Fruit fly (Drosophila melanogaster) whole organism, embryonic: ENCODE results near the gene Jhbp12.

Source experiments
- Antp ChIP-seq: fragments of 200-800 bp; sonication (Bioruptor generic); optimal IDR thresholded peaks from 3 replicates; lab custom pipeline; 2016; ENCODE audit warnings: missing biosample characterization, missing genetic modification characterization
- Bteb2 ChIP-seq: fragments of 200-800 bp; sonication (Bioruptor generic); optimal IDR thresholded peaks from 2 replicates; lab custom pipeline; 2016; ENCODE audit warnings: missing biosample characterization, missing genetic modification characterization
- CG11560 ChIP-seq: fragments of 200-800 bp; sonication (Bioruptor generic); IDR thresholded peaks from 3 replicates; pipeline ENCODE4 v1.3.6; 2022; ENCODE audit warnings: missing biosample characterization, missing genetic modification characterization
- CG12104 ChIP-seq: fragments of 200-800 bp; sonication (Bioruptor generic); optimal IDR thresholded peaks from 3 replicates; lab custom pipeline; 2016; ENCODE audit warnings: missing biosample characterization, missing genetic modification characterization
- CG12769 ChIP-seq: fragments of 200-800 bp; sonication (Bioruptor generic); optimal IDR thresholded peaks from 2 replicates; lab custom pipeline; 2019; ENCODE audit warnings: missing biosample characterization, mild to moderate bottlenecking, missing genetic modification characterization, moderate library complexity
- CG13775 ChIP-seq: fragments of 200-800 bp; sonication (Bioruptor generic); optimal IDR thresholded peaks from 3 replicates; lab custom pipeline; 2017; ENCODE audit warnings: missing biosample characterization, mild to moderate bottlenecking, missing genetic modification characterization
- CG15073 ChIP-seq: fragments of 200-800 bp; sonication (Bioruptor generic); optimal IDR thresholded peaks from 2 replicates; lab custom pipeline; 2016; ENCODE audit warnings: missing biosample characterization, missing genetic modification characterization
- CG15514 ChIP-seq: fragments of 200-800 bp; sonication (Bioruptor generic); optimal IDR thresholded peaks from 3 replicates; lab custom pipeline; 2017; ENCODE audit warnings: missing biosample characterization, missing genetic modification characterization, mild to moderate bottlenecking, moderate library complexity, missing genetic modification reagents
- CG18764 ChIP-seq: fragments of 200-800 bp; sonication (Bioruptor generic); optimal IDR thresholded peaks from 3 replicates; lab custom pipeline; 2016; ENCODE audit warnings: missing biosample characterization, missing genetic modification characterization
- CG30020 ChIP-seq: fragments of 200-800 bp; optimal IDR thresholded peaks from 2 replicates; lab custom pipeline; 2019; ENCODE audit warnings: missing biosample characterization, mild to moderate bottlenecking, missing genetic modification characterization, moderate library complexity
- CG3163 ChIP-seq: fragments of 200-800 bp; sonication (Bioruptor generic); optimal IDR thresholded peaks from 3 replicates; lab custom pipeline; 2016; ENCODE audit warnings: missing biosample characterization, missing genetic modification characterization
- CG3995 ChIP-seq: fragments of 200-800 bp; sonication (Bioruptor generic); optimal IDR thresholded peaks from 3 replicates; lab custom pipeline; 2016; ENCODE audit warnings: missing biosample characterization, missing genetic modification characterization
- CG4282 ChIP-seq: fragments of 200-800 bp; sonication (Bioruptor generic); optimal IDR thresholded peaks from 2 replicates; lab custom pipeline; 2016; ENCODE audit warnings: missing biosample characterization, missing genetic modification characterization
- CG4360 ChIP-seq: fragments of 200-800 bp; sonication (Bioruptor generic); IDR thresholded peaks from 2 replicates; pipeline ENCODE4 v1.3.6; 2022; ENCODE audit warnings: missing biosample characterization, missing genetic modification characterization
- CG4854 ChIP-seq: fragments of 200-800 bp; sonication (Bioruptor generic); optimal IDR thresholded peaks from 2 replicates; lab custom pipeline; 2016; ENCODE audit warnings: missing biosample characterization, missing genetic modification characterization, inconsistent platforms
- CG6813 ChIP-seq: fragments of 200-800 bp; sonication (Bioruptor generic); optimal IDR thresholded peaks from 2 replicates; lab custom pipeline; 2017; ENCODE audit warnings: missing biosample characterization, missing genetic modification characterization, mild to moderate bottlenecking, moderate library complexity, missing genetic modification reagents
- CG6854 ChIP-seq: fragments of 200-800 bp; sonication (Bioruptor generic); optimal IDR thresholded peaks from 3 replicates; lab custom pipeline; 2017; ENCODE audit warnings: missing biosample characterization, mild to moderate bottlenecking, missing genetic modification characterization
- CG7357 ChIP-seq: fragments of 200-800 bp; sonication (Bioruptor generic); IDR thresholded peaks from 3 replicates; pipeline ENCODE4 v1.3.6; 2022; ENCODE audit warnings: missing biosample characterization, missing genetic modification characterization
- CG8924 ChIP-seq: fragments of 200-800 bp; optimal IDR thresholded peaks from 3 replicates; lab custom pipeline; 2019; ENCODE audit warnings: missing biosample characterization, mild to moderate bottlenecking, missing genetic modification characterization, moderate library complexity
- CG9609 ChIP-seq: fragments of 200-800 bp; sonication (Bioruptor generic); optimal IDR thresholded peaks from 3 replicates; lab custom pipeline; 2016; ENCODE audit warnings: missing biosample characterization, missing genetic modification characterization
- Eip74EF ChIP-seq, 2 experiments: fragments of 200-800 bp in 1 of 2; fragments of >200 bp in 1 of 2; sonication (Bioruptor generic) in 1 of 2; optimal IDR thresholded peaks; 2 replicates each; lab custom pipeline; 2017 to 2019; ENCODE audit warnings: missing biosample characterization in 2 of 2, missing genetic modification characterization in 2 of 2, mild to moderate bottlenecking in 1 of 2, moderate library complexity in 1 of 2
- Fer2 ChIP-seq: fragments of 200-800 bp; sonication (Bioruptor generic); optimal IDR thresholded peaks from 2 replicates; lab custom pipeline; 2018; ENCODE audit warnings: missing biosample characterization, mild to moderate bottlenecking, missing genetic modification characterization, moderate library complexity
- Hand ChIP-seq: fragments of 200-800 bp; sonication (Bioruptor generic); optimal IDR thresholded peaks from 2 replicates; lab custom pipeline; 2017; ENCODE audit warnings: mild to moderate bottlenecking, missing biosample characterization, missing genetic modification reagents, missing genetic modification characterization
- Ssrp ChIP-seq: fragments of 200-800 bp; sonication (Bioruptor generic); optimal IDR thresholded peaks from 2 replicates; lab custom pipeline; 2018; ENCODE audit warnings: missing biosample characterization, mild to moderate bottlenecking, missing genetic modification characterization, moderate library complexity
- YL-1 ChIP-seq: fragments of 200-800 bp; sonication (Bioruptor generic); optimal IDR thresholded peaks from 3 replicates; lab custom pipeline; 2017; ENCODE audit warnings: missing biosample characterization, mild to moderate bottlenecking, missing genetic modification characterization
- aop ChIP-seq: fragments of 200-800 bp; sonication (Bioruptor generic); IDR thresholded peaks from 2 replicates; pipeline ENCODE4 v1.3.6; 2022; ENCODE audit warnings: missing biosample characterization, missing genetic modification characterization
- ara ChIP-seq: fragments of 200-800 bp; sonication (Bioruptor generic); IDR thresholded peaks from 2 replicates; pipeline ENCODE4 v1.3.6; 2022; ENCODE audit warnings: missing biosample characterization, missing genetic modification characterization
- cad ChIP-seq: fragments of >200 bp; optimal IDR thresholded peaks from 2 replicates; lab custom pipeline; 2017; ENCODE audit warnings: missing biosample characterization, missing genetic modification characterization
- cato ChIP-seq: fragments of 200-800 bp; sonication (Bioruptor generic); optimal IDR thresholded peaks from 2 replicates; lab custom pipeline; 2016; ENCODE audit warnings: missing biosample characterization, missing genetic modification characterization, borderline replicate concordance
- chif ChIP-seq, 2 experiments: fragments of 200-800 bp; sonication (Bioruptor generic); optimal IDR thresholded peaks; 3 replicates each; lab custom pipeline; 2016; ENCODE audit warnings: missing biosample characterization in 2 of 2, missing genetic modification characterization in 2 of 2
- esg ChIP-seq: fragments of 200-800 bp; sonication (Bioruptor generic); conservative IDR thresholded peaks from 2 replicates; pipeline ENCODE4 v1.3.6; 2022; ENCODE audit warnings: missing biosample characterization, missing genetic modification characterization
- gce ChIP-seq: fragments of 200-800 bp; sonication (Bioruptor generic); IDR thresholded peaks from 3 replicates; pipeline ENCODE4 v1.3.6; 2022; ENCODE audit warnings: missing biosample characterization, missing genetic modification characterization
- grn ChIP-seq: fragments of 200-800 bp; sonication (Bioruptor generic); optimal IDR thresholded peaks from 3 replicates; lab custom pipeline; 2017; ENCODE audit warnings: missing biosample characterization, missing genetic modification characterization
- inv ChIP-seq: fragments of 200-800 bp; sonication (Bioruptor generic); IDR thresholded peaks from 2 replicates; pipeline ENCODE4 v1.3.6; 2022; ENCODE audit warnings: missing biosample characterization, missing genetic modification characterization; ENCODE audit not compliant: partially characterized antibody
- kah ChIP-seq: fragments of 200-800 bp; sonication (Bioruptor generic); optimal IDR thresholded peaks from 2 replicates; lab custom pipeline; 2018; ENCODE audit warnings: missing biosample characterization, mild to moderate bottlenecking, missing genetic modification characterization
- kni ChIP-seq: fragments of 200-800 bp; sonication (Bioruptor generic); optimal IDR thresholded peaks from 3 replicates; lab custom pipeline; 2017; ENCODE audit warnings: mild to moderate bottlenecking, missing biosample characterization, missing genetic modification reagents, missing genetic modification characterization
- lab ChIP-seq: fragments of 200-800 bp; sonication (Bioruptor generic); optimal IDR thresholded peaks from 3 replicates; lab custom pipeline; 2017; ENCODE audit warnings: missing biosample characterization, missing genetic modification characterization, mild to moderate bottlenecking, moderate library complexity, missing genetic modification reagents
- luna ChIP-seq: fragments of 200-800 bp; sonication (Bioruptor generic); optimal IDR thresholded peaks from 2 replicates; lab custom pipeline; 2016; ENCODE audit warnings: missing biosample characterization, missing genetic modification characterization
- oc ChIP-seq: fragments of 200-800 bp; sonication (Bioruptor generic); optimal IDR thresholded peaks from 2 replicates; lab custom pipeline; 2018; ENCODE audit warnings: missing biosample characterization, mild to moderate bottlenecking, missing genetic modification characterization, moderate library complexity
- odd ChIP-seq: fragments of 200-800 bp; sonication (Bioruptor generic); optimal IDR thresholded peaks from 2 replicates; lab custom pipeline; 2017; ENCODE audit warnings: missing biosample characterization, mild to moderate bottlenecking, missing genetic modification characterization
- prd ChIP-seq, 3 experiments: fragments of >200 bp in 2 of 3; fragments of 200-800 bp in 1 of 3; sonication (Bioruptor generic) in 1 of 3; optimal IDR thresholded peaks in 2 of 3; IDR thresholded peaks in 1 of 3; 2 replicates in 2 of 3; 3 replicates in 1 of 3; pipeline versions ENCODE4 v1.3.6 to Lab custom; 2017 to 2022; ENCODE audit warnings: missing biosample characterization in 1 of 3, missing genetic modification characterization in 1 of 3
- scrt ChIP-seq: fragments of 200-800 bp; sonication (Bioruptor generic); optimal IDR thresholded peaks from 2 replicates; lab custom pipeline; 2018; ENCODE audit warnings: missing biosample characterization, mild to moderate bottlenecking, missing genetic modification characterization, moderate library complexity
- sisA ChIP-seq: fragments of 200-800 bp; sonication (Bioruptor generic); IDR thresholded peaks from 2 replicates; pipeline ENCODE4 v1.3.6; 2022; ENCODE audit warnings: missing biosample characterization, missing genetic modification characterization
- slbo ChIP-seq: fragments of 200-800 bp; sonication (Bioruptor generic); IDR thresholded peaks from 2 replicates; pipeline ENCODE4 v1.3.6; 2022; ENCODE audit warnings: missing biosample characterization, missing genetic modification characterization
- so ChIP-seq: fragments of 200-800 bp; sonication (Bioruptor generic); IDR thresholded peaks from 3 replicates; pipeline ENCODE4 v1.3.6; 2022; ENCODE audit warnings: missing biosample characterization, missing genetic modification characterization
- stc ChIP-seq: fragments of 200-800 bp; sonication (Bioruptor generic); IDR thresholded peaks from 2 replicates; pipeline ENCODE4 v1.3.6; 2022; ENCODE audit warnings: missing biosample characterization, missing genetic modification characterization
- stwl ChIP-seq: fragments of 200-800 bp; sonication (Bioruptor generic); optimal IDR thresholded peaks from 3 replicates; lab custom pipeline; 2018; ENCODE audit warnings: missing biosample characterization, mild to moderate bottlenecking, missing genetic modification characterization, moderate library complexity
- tin ChIP-seq: fragments of 200-800 bp; sonication (Bioruptor generic); optimal IDR thresholded peaks from 3 replicates; lab custom pipeline; 2016; ENCODE audit warnings: missing biosample characterization, missing genetic modification characterization
- tll ChIP-seq, 2 experiments: fragments of 200-800 bp in 1 of 2; fragments of >200 bp in 1 of 2; sonication (Bioruptor generic) in 1 of 2; optimal IDR thresholded peaks; 2 replicates each; lab custom pipeline; 2017 to 2019; ENCODE audit warnings: missing biosample characterization in 2 of 2, missing genetic modification characterization in 2 of 2, mild to moderate bottlenecking in 1 of 2, moderate library complexity in 1 of 2

Gene Jhbp12

DNA sequence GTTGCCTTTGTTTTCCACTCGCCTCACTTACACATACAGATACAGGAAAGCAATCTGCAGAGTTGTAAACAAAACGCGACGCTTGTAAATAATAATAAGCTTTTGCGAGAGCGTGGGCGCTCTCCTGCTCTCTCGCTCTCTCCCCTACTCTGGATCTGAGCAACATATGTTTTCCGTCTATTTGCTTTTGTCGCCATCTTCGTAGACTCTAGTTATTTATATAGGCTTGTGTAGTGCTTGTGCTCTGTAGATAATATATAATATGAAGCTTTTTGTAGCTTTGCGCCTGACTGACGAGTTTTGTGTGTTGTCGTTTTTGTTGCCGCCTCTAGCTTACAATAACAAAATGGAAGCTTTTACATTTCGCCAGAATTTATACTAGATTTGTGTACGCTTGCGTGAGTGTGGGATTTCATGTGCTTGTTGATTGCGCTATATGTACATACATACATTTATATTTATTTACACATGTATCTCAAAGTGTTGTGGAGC is 41.2 kb downstream of the Jhbp12 start (continued):
- TF ChIP-seq Hand (GFP tag; lab: Kevin White, UChicago) (peak; percentile 84), CG18764 (GFP tag; lab: Kevin White, UChicago) (no peak), tll (GFP tag; optimal IDR thresholded peaks at IDR 0.05; lab: Kevin White, UChicago) (no peak), chif (GFP tag; optimal IDR thresholded peaks at IDR 0.05; lab: Kevin White, UChicago) (peak in 1 of 2 experiments; percentile 14), CG12104 (GFP tag; lab: Kevin White, UChicago) (peak; percentile 47), CG11560 (no peak), scrt (GFP tag; lab: Kevin White, UChicago) (peak; percentile 90), CG4360 (GFP tag; lab: Robert Waterston, UW) (peak; percentile 52; the same call in 1 of the 2 replicates), CG3163 (peak; percentile 28), ara (GFP tag; lab: Robert Waterston, UW) (peak; percentile 63; the same call in 1 of the 2 replicates), lab (peak; percentile 89), CG4282 (no peak), CG13775 (GFP tag; lab: Kevin White, UChicago) (no peak), CG15073 (no peak), CG9609 (no peak), prd (optimal IDR thresholded peaks at IDR 0.05; lab: Kevin White, UChicago) (no peak), prd (GFP tag; IDR thresholded peaks at IDR 0.05; lab: Robert Waterston, UW) (no peak), oc (tag; lab: Kevin White, UChicago) (peak; percentile 56), Bteb2 (GFP tag; lab: Kevin White, UChicago) (no peak), kni (peak; percentile 88), CG7357 (no peak), kah (GFP tag; lab: Kevin White, UChicago) (peak; percentile 58), stc (no peak; the same call in 1 of the 2 replicates), cato (GFP tag; lab: Kevin White, UChicago) (no peak), CG12769 (tag; lab: Kevin White, UChicago) (peak; percentile 48), CG6813 (GFP tag; lab: Kevin White, UChicago) (peak; percentile 83), Eip74EF (GFP tag; optimal IDR thresholded peaks at IDR 0.05; lab: Kevin White, UChicago) (peak in 1 of 2 experiments; percentile 85), CG4854 (GFP tag; lab: Kevin White, UChicago) (peak; percentile 26), Fer2 (tag; lab: Kevin White, UChicago) (peak; percentile 8), gce (peak; percentile 57; the same call in 1 of the 3 replicates), tin (GFP tag; lab: Kevin White, UChicago) (no peak), so (GFP tag; lab: Robert Waterston, UW) (peak; percentile 89; the same call in 2 of the 3 replicates), grn (GFP tag; lab: Kevin White, UChicago) (peak; percentile 49), CG15514 (peak; percentile 79), inv (GFP tag; lab: Robert Waterston, UW) (no peak), CG6854 (GFP tag; lab: Kevin White, UChicago) (no peak), YL-1 (GFP tag; lab: Kevin White, UChicago) (peak; percentile 24), cad (GFP tag; lab: Kevin White, UChicago) (no peak), sisA (GFP tag; lab: Robert Waterston, UW) (no peak), stwl (tag; lab: Kevin White, UChicago) (no peak), luna (no peak), slbo (no peak), Ssrp (no peak), Antp (GFP tag; lab: Kevin White, UChicago) (no peak), odd (GFP tag; lab: Kevin White, UChicago) (peak; percentile 71), aop (GFP tag; lab: Robert Waterston, UW) (no peak), CG3995 (GFP tag; lab: Kevin White, UChicago) (no peak), esg (no peak), CG8924 (tag; lab: Kevin White, UChicago) (peak; percentile 75), CG30020 (tag; lab: Kevin White, UChicago) (no peak)
